Worm (Caenorhabditis elegans): ENCODE results near the gene nas-10.

Gene nas-10

ce11 chrX:10970629-10971028 lies 7.3 kb upstream of the nas-10 start, which contains the start of gene K09C8.8:
Gene K09C8.8 (plus strand): TSS chrX:10970929.
- TF ChIP-seq cog-1 (tag; optimal IDR thresholded peaks at IDR 0.05) (no peak), T22C8.4 (GFP tag; IDR thresholded peaks at IDR 0.05) (no peak), med-1 (GFP tag; optimal IDR thresholded peaks at IDR 0.05; ENCODE audit: insufficient read depth) (no peak), ref-1 (GFP tag; conservative IDR thresholded peaks at IDR 0.05) (no peak), tab-1 (GFP tag; IDR thresholded peaks at IDR 0.05) (no peak), flt-1 (GFP tag; IDR thresholded peaks at IDR 0.05) (no peak), ztf-29 (GFP tag; IDR thresholded peaks at IDR 0.05) (no peak), klf-2 (GFP tag; conservative IDR thresholded peaks at IDR 0.05) (no peak), ztf-23 (GFP tag; IDR thresholded peaks at IDR 0.05) (no peak)

ce11 chrX:10967698-10968097 lies 4.4 kb upstream of the nas-10 start, which contains the start of gene K09C8.9:
Gene K09C8.9 (minus strand): TSS chrX:10967798.
- TF ChIP-seq cog-1 (tag; optimal IDR thresholded peaks at IDR 0.05) (no peak), ztf-29 (GFP tag; IDR thresholded peaks at IDR 0.05) (no peak), ref-1 (GFP tag; conservative IDR thresholded peaks at IDR 0.05) (no peak), med-1 (GFP tag; optimal IDR thresholded peaks at IDR 0.05; ENCODE audit: insufficient read depth) (no peak), flt-1 (GFP tag; IDR thresholded peaks at IDR 0.05) (no peak), tab-1 (GFP tag; IDR thresholded peaks at IDR 0.05) (no peak), ztf-23 (GFP tag; IDR thresholded peaks at IDR 0.05) (no peak), T22C8.4 (GFP tag; IDR thresholded peaks at IDR 0.05) (no peak), klf-2 (GFP tag; conservative IDR thresholded peaks at IDR 0.05) (no peak)

ce11 chrX:10966251-10966650 lies 2.9 kb upstream of the nas-10 start, which contains the start of gene lge-1:
Gene lge-1 (plus strand): TSS chrX:10966551.
- TF ChIP-seq cog-1 (tag; optimal IDR thresholded peaks at IDR 0.05) (no peak), ztf-23 (GFP tag; IDR thresholded peaks at IDR 0.05) (no peak), klf-2 (GFP tag; conservative IDR thresholded peaks at IDR 0.05) (no peak), tab-1 (GFP tag; IDR thresholded peaks at IDR 0.05) (no peak), ztf-29 (GFP tag; IDR thresholded peaks at IDR 0.05) (no peak), med-1 (GFP tag; optimal IDR thresholded peaks at IDR 0.05; ENCODE audit: insufficient read depth) (no peak)

ce11 chrX:10965508-10965907 lies 2.2 kb upstream of the nas-10 start:
- no peak for TF ChIP-seq tab-1 (GFP tag; IDR thresholded peaks at IDR 0.05)
- no peak for TF ChIP-seq med-1 (GFP tag; optimal IDR thresholded peaks at IDR 0.05; ENCODE audit: insufficient read depth)
- TF ChIP-seq T22C8.4 (GFP tag; IDR thresholded peaks at IDR 0.05) = no peak
- no peak for TF ChIP-seq ztf-23 (GFP tag; IDR thresholded peaks at IDR 0.05)
- no peak for TF ChIP-seq flt-1 (GFP tag; IDR thresholded peaks at IDR 0.05)
- no peak for TF ChIP-seq cog-1 (tag; optimal IDR thresholded peaks at IDR 0.05)
- no peak for TF ChIP-seq klf-2 (GFP tag; conservative IDR thresholded peaks at IDR 0.05)
- no peak for TF ChIP-seq ref-1 (GFP tag; conservative IDR thresholded peaks at IDR 0.05)
- TF ChIP-seq ztf-29 (GFP tag; IDR thresholded peaks at IDR 0.05) = no peak

- no peak for TF ChIP-seq klf-2 (GFP tag; conservative IDR thresholded peaks at IDR 0.05)
Measured at ce11 chrX:10961724-10962123, 1.6 kb downstream of the nas-10 start.

- TF ChIP-seq T22C8.4 (GFP tag; IDR thresholded peaks at IDR 0.05) (no peak), med-1 (GFP tag; optimal IDR thresholded peaks at IDR 0.05; ENCODE audit: insufficient read depth) (no peak), ztf-29 (GFP tag; IDR thresholded peaks at IDR 0.05) (no peak), tab-1 (GFP tag; IDR thresholded peaks at IDR 0.05) (no peak), cog-1 (tag; optimal IDR thresholded peaks at IDR 0.05) (no peak), flt-1 (GFP tag; IDR thresholded peaks at IDR 0.05) (no peak), ref-1 (GFP tag; conservative IDR thresholded peaks at IDR 0.05) (no peak), klf-2 (GFP tag; conservative IDR thresholded peaks at IDR 0.05) (no peak), ztf-23 (GFP tag; IDR thresholded peaks at IDR 0.05) (no peak)
Measured at ce11 chrX:10959136-10959535, 4.2 kb downstream of the nas-10 start, which contains the start of gene K09C8.2. Gene K09C8.2 (plus strand): TSS chrX:10959436.

- no peak for TF ChIP-seq ztf-23 (GFP tag; IDR thresholded peaks at IDR 0.05)
- no peak for TF ChIP-seq tab-1 (GFP tag; IDR thresholded peaks at IDR 0.05)
- no peak for TF ChIP-seq klf-2 (GFP tag; conservative IDR thresholded peaks at IDR 0.05)
- no peak for TF ChIP-seq med-1 (GFP tag; optimal IDR thresholded peaks at IDR 0.05; ENCODE audit: insufficient read depth)
- no peak for TF ChIP-seq ztf-29 (GFP tag; IDR thresholded peaks at IDR 0.05)
- no peak for TF ChIP-seq ref-1 (GFP tag; conservative IDR thresholded peaks at IDR 0.05)
- no peak for TF ChIP-seq flt-1 (GFP tag; IDR thresholded peaks at IDR 0.05)
- no peak for TF ChIP-seq cog-1 (tag; optimal IDR thresholded peaks at IDR 0.05)
- no peak for TF ChIP-seq T22C8.4 (GFP tag; IDR thresholded peaks at IDR 0.05)
Measured at ce11 chrX:10958427-10958826, 4.9 kb downstream of the nas-10 start, which contains the start of gene nlp-19. Gene nlp-19 (plus strand): TSS chrX:10958727.

ce11 chrX:10956972-10957678 lies 6.2 kb downstream of the nas-10 start:
- TF ChIP-seq cog-1 (tag; optimal IDR thresholded peaks at IDR 0.05) (no peak), ref-1 (GFP tag; conservative IDR thresholded peaks at IDR 0.05) (no peak), tab-1 (GFP tag; IDR thresholded peaks at IDR 0.05) (no peak), ztf-29 (GFP tag; IDR thresholded peaks at IDR 0.05) (no peak), ztf-23 (GFP tag; IDR thresholded peaks at IDR 0.05) (no peak), T22C8.4 (GFP tag; IDR thresholded peaks at IDR 0.05) (no peak), med-1 (GFP tag; optimal IDR thresholded peaks at IDR 0.05; ENCODE audit: insufficient read depth) (no peak), flt-1 (GFP tag; IDR thresholded peaks at IDR 0.05) (no peak), klf-2 (GFP tag; conservative IDR thresholded peaks at IDR 0.05) (no peak)

- no peak for TF ChIP-seq ztf-23 (GFP tag; IDR thresholded peaks at IDR 0.05)
Measured at ce11 chrX:10953834-10954233, 9.5 kb downstream of the nas-10 start, which contains the start of gene pbo-4. Gene pbo-4 (plus strand): TSS chrX:10954134.

ce11 chrX:10951922-10952321 lies 11.4 kb downstream of the nas-10 start:
- TF ChIP-seq cog-1 (tag; optimal IDR thresholded peaks at IDR 0.05) (no peak), ztf-29 (GFP tag; IDR thresholded peaks at IDR 0.05) (no peak), klf-2 (GFP tag; conservative IDR thresholded peaks at IDR 0.05) (no peak)

Data from whole organism, midembryonic.